Fruit fly (Drosophila melanogaster) whole organism, embryonic: ENCODE results near the gene Prx4.

Experiments
- Abd-B ChIP-seq: fragments of 200-800 bp; sonication (Bioruptor generic); optimal IDR thresholded peaks from 2 replicates; lab custom pipeline; 2018; ENCODE audit warnings: missing biosample characterization, mild to moderate bottlenecking, missing genetic modification characterization, moderate library complexity
- CG17186 ChIP-seq: fragments of 200-800 bp; sonication (Bioruptor generic); optimal IDR thresholded peaks from 3 replicates; lab custom pipeline; 2017; ENCODE audit warnings: missing biosample characterization, missing genetic modification reagents, missing genetic modification characterization
- cwo ChIP-seq: fragments of 200-800 bp; sonication (Bioruptor generic); optimal IDR thresholded peaks from 3 replicates; lab custom pipeline; 2017; ENCODE audit warnings: missing biosample characterization, missing genetic modification characterization, mild to moderate bottlenecking, moderate library complexity, missing genetic modification reagents
- slou ChIP-seq: fragments of 200-800 bp; sonication (Bioruptor generic); optimal IDR thresholded peaks from 3 replicates; lab custom pipeline; 2016; ENCODE audit warnings: missing biosample characterization, missing genetic modification characterization
- yki ChIP-seq: fragments of >200 bp; optimal IDR thresholded peaks from 3 replicates; lab custom pipeline; 2018

DNA sequence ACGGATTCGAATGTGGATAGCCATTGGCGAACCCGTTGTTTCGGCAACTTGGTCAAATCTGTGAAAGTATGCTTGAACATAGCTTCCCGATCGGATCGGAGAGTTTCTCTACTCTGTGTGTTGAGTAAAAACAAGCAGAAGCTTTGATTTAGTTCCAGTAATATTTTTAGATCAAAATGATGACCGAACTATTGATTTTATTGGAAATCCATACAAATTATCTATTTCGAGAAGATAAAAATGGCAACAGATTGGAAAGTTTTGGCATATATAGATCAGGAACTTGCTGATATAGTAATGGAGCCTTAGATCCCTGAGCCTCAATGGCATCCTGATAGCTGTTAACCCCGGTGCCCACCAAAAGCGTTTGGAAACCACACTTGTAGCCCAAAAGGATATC lies 26.2 kb upstream of the Prx4 start, which contains the start of gene CG32488:
- no peak for TF ChIP-seq Abd-B (GFP tag; lab: Kevin White, UChicago)
- no peak for TF ChIP-seq yki (lab: Kevin White, UChicago)
- no peak for TF ChIP-seq slou (GFP tag; lab: Kevin White, UChicago)
- no peak for TF ChIP-seq CG17186
- TF ChIP-seq cwo (GFP tag; lab: Kevin White, UChicago): no peak
